Worm (Caenorhabditis elegans) whole organism, L4 larva: ENCODE data around the gene F23B2.10.

Source experiments
- D1046.2 ChIP-seq: fragments of 200-800 bp; sonication (Bioruptor generic); IDR thresholded peaks from 2 replicates; pipeline ENCODE4 v1.3.6; 2022; ENCODE audit warnings: missing genetic modification characterization, missing compliant biosample characterization
- F26F4.8 ChIP-seq: fragments of 200-800 bp; sonication (Bioruptor generic); conservative IDR thresholded peaks from 2 replicates; pipeline ENCODE4 v1.3.6; 2022; ENCODE audit warnings: missing genetic modification characterization, missing compliant biosample characterization
- F37D6.2 ChIP-seq: sonication (generic microtip); optimal IDR thresholded peaks from 2 replicates; lab custom pipeline; 2016; ENCODE audit warnings: mild to moderate bottlenecking, missing genetic modification characterization, missing compliant biosample characterization
- F44E2.7 ChIP-seq: fragments of 200-800 bp; sonication (Bioruptor generic); IDR thresholded peaks from 2 replicates; pipeline ENCODE4 v2.1.2; 2022; ENCODE audit warnings: missing genetic modification characterization, missing compliant biosample characterization
- F49E8.2 ChIP-seq: sonication (generic microtip); optimal IDR thresholded peaks from 2 replicates; lab custom pipeline; 2016; ENCODE audit warnings: missing compliant biosample characterization, mild to moderate bottlenecking, missing genetic modification characterization, borderline replicate concordance
- R02D3.7 ChIP-seq: fragments of 150-350 bp; sonication (generic microtip); optimal IDR thresholded peaks from 3 replicates; lab custom pipeline; 2014; ENCODE audit warnings: missing biosample characterization, missing genetic modification characterization
- T26A8.4 ChIP-seq: fragments of 200-800 bp; sonication (Bioruptor generic); IDR thresholded peaks from 2 replicates; pipeline ENCODE4 v1.3.6; 2022; ENCODE audit warnings: missing genetic modification characterization, missing compliant biosample characterization
- Y5F2A.4 ChIP-seq: fragments of 200-800 bp; sonication (Bioruptor generic); optimal IDR thresholded peaks from 2 replicates; lab custom pipeline; 2018; ENCODE audit warnings: mild to moderate bottlenecking, missing genetic modification characterization, missing compliant biosample characterization
- ZK546.5 ChIP-seq, 2 experiments: sonication (generic microtip); optimal IDR thresholded peaks; 2 replicates each; lab custom pipeline; 2017; ENCODE audit warnings: missing biosample characterization in 2 of 2, missing genetic modification characterization in 2 of 2
- attf-4 ChIP-seq: sonication (generic microtip); optimal IDR thresholded peaks from 3 replicates; lab custom pipeline; 2017; ENCODE audit warnings: missing biosample characterization, missing genetic modification characterization
- ceh-32 ChIP-seq: sonication (generic microtip); optimal IDR thresholded peaks from 2 replicates; lab custom pipeline; 2016; ENCODE audit warnings: mild to moderate bottlenecking, missing genetic modification characterization, missing compliant biosample characterization; ENCODE audit not compliant: poor library complexity
- ceh-44 ChIP-seq: fragments of 200-800 bp; sonication (Bioruptor generic); IDR thresholded peaks from 2 replicates; pipeline ENCODE4 v1.3.6; 2022; ENCODE audit warnings: missing genetic modification reagents, missing genetic modification characterization, missing compliant biosample characterization
- ceh-62 ChIP-seq: sonication (generic microtip); optimal IDR thresholded peaks from 2 replicates; lab custom pipeline; 2017; ENCODE audit warnings: missing biosample characterization, missing genetic modification characterization
- ceh-82 ChIP-seq: sonication (generic microtip); optimal IDR thresholded peaks from 2 replicates; lab custom pipeline; 2017; ENCODE audit warnings: missing biosample characterization, missing genetic modification characterization
- ces-1 ChIP-seq: fragments of 150-350 bp; sonication (generic microtip); optimal IDR thresholded peaks from 4 replicates; lab custom pipeline; 2014; ENCODE audit warnings: missing biosample characterization, missing genetic modification reagents, missing genetic modification characterization
- daf-19 ChIP-seq: fragments of 200-800 bp; sonication (Bioruptor generic); conservative IDR thresholded peaks from 2 replicates; pipeline ENCODE4 v1.3.6; 2022; ENCODE audit warnings: missing genetic modification characterization, missing compliant biosample characterization
- daf-8 ChIP-seq: fragments of 200-800 bp; sonication (Bioruptor generic); IDR thresholded peaks from 2 replicates; pipeline ENCODE4 v1.3.6; 2022; ENCODE audit warnings: missing genetic modification characterization, missing compliant biosample characterization
- dmd-6 ChIP-seq: fragments of 200-800 bp; sonication (Bioruptor generic); IDR thresholded peaks from 2 replicates; pipeline ENCODE4 v1.3.6; 2022; ENCODE audit warnings: missing genetic modification reagents, missing genetic modification characterization, missing compliant biosample characterization
- dpl-1 ChIP-seq: fragments of 150-350 bp; optimal IDR thresholded peaks from 2 replicates; lab custom pipeline; 2014; ENCODE audit warnings: missing biosample characterization, missing genetic modification reagents, missing genetic modification characterization
- egl-27 ChIP-seq: sonication (generic microtip); optimal IDR thresholded peaks from 3 replicates; lab custom pipeline; 2017; ENCODE audit warnings: missing biosample characterization, missing genetic modification reagents, missing genetic modification characterization
- fos-1 ChIP-seq: fragments of 150-350 bp; optimal IDR thresholded peaks from 2 replicates; lab custom pipeline; 2014; ENCODE audit warnings: missing biosample characterization, missing genetic modification characterization
- gei-8 ChIP-seq: fragments of 200-800 bp; sonication (Bioruptor generic); optimal IDR thresholded peaks from 2 replicates; lab custom pipeline; 2018; ENCODE audit warnings: mild to moderate bottlenecking, missing genetic modification characterization, missing compliant biosample characterization
- hif-1 ChIP-seq, 2 experiments: sonication (generic microtip); optimal IDR thresholded peaks; 2 replicates each; lab custom pipeline; 2016 to 2017; ENCODE audit warnings: missing compliant biosample characterization in 2 of 2, missing genetic modification characterization in 2 of 2, missing genetic modification reagents in 2 of 2, missing genotype in 2 of 2, mild to moderate bottlenecking in 1 of 2
- hlh-11 ChIP-seq: fragments of 200-800 bp; sonication (Bioruptor generic); optimal IDR thresholded peaks from 2 replicates; lab custom pipeline; 2018; ENCODE audit warnings: mild to moderate bottlenecking, missing genetic modification characterization, missing compliant biosample characterization
- hlh-30 ChIP-seq: sonication (generic microtip); optimal IDR thresholded peaks from 2 replicates; lab custom pipeline; 2017; ENCODE audit warnings: antibody characterized with exemption, mild to moderate bottlenecking, missing genetic modification characterization, missing compliant biosample characterization; ENCODE audit not compliant: insufficient read depth
- hmg-1.1 ChIP-seq: fragments of 200-800 bp; sonication (Bioruptor generic); IDR thresholded peaks from 2 replicates; pipeline ENCODE4 v1.3.6; 2022; ENCODE audit warnings: missing genetic modification reagents, missing genetic modification characterization, missing compliant biosample characterization
- lin-1 ChIP-seq: fragments of 200-800 bp; sonication (Bioruptor generic); IDR thresholded peaks from 2 replicates; pipeline ENCODE4 v1.3.6; 2022; ENCODE audit warnings: missing genetic modification reagents, missing genetic modification characterization, missing compliant biosample characterization
- lin-29 ChIP-seq: fragments of 200-800 bp; sonication (Bioruptor generic); IDR thresholded peaks from 2 replicates; pipeline ENCODE4 v1.3.6; 2022; ENCODE audit warnings: missing genetic modification reagents, missing genetic modification characterization, missing compliant biosample characterization
- lin-39 ChIP-seq: fragments of 150-350 bp; optimal IDR thresholded peaks from 2 replicates; lab custom pipeline; 2014; ENCODE audit warnings: missing biosample characterization, missing genetic modification reagents, missing genetic modification characterization
- mdl-1 ChIP-seq, 2 experiments: fragments of 150-350 bp in 1 of 2; sonication (generic microtip) in 1 of 2; optimal IDR thresholded peaks; 2 replicates each; lab custom pipeline; 2014 to 2017; ENCODE audit warnings: missing biosample characterization in 2 of 2, missing genetic modification characterization in 2 of 2
- mdt-29 ChIP-seq: fragments of 200-800 bp; sonication (Bioruptor generic); IDR thresholded peaks from 2 replicates; pipeline ENCODE4 v1.3.6; 2022; ENCODE audit warnings: missing genetic modification reagents, missing genetic modification characterization, missing compliant biosample characterization
- mep-1 ChIP-seq: fragments of 150-350 bp; sonication (generic microtip); optimal IDR thresholded peaks from 3 replicates; lab custom pipeline; 2014; ENCODE audit warnings: missing biosample characterization, missing genetic modification characterization
- mes-2 ChIP-seq: sonication (generic microtip); optimal IDR thresholded peaks from 2 replicates; lab custom pipeline; 2016; ENCODE audit warnings: missing genotype, mild to moderate bottlenecking, missing genetic modification characterization, missing compliant biosample characterization; ENCODE audit not compliant: poor library complexity, severe bottlenecking
- mxl-2 ChIP-seq: fragments of 200-800 bp; sonication (Bioruptor generic); conservative IDR thresholded peaks from 2 replicates; pipeline ENCODE4 v1.3.6; 2022; ENCODE audit warnings: missing genetic modification reagents, missing genetic modification characterization, missing compliant biosample characterization
- nhr-102 ChIP-seq: sonication (generic microtip); optimal IDR thresholded peaks from 2 replicates; lab custom pipeline; 2016; ENCODE audit warnings: mild to moderate bottlenecking, missing genetic modification characterization, moderate library complexity, missing compliant biosample characterization
- nhr-11 ChIP-seq: fragments of 150-350 bp; optimal IDR thresholded peaks from 2 replicates; lab custom pipeline; 2014; ENCODE audit warnings: missing biosample characterization, missing genetic modification characterization
- nhr-25 ChIP-seq: sonication (generic microtip); optimal IDR thresholded peaks from 2 replicates; lab custom pipeline; 2017; ENCODE audit warnings: missing genetic modification characterization, mild to moderate bottlenecking, missing compliant biosample characterization, antibody characterized with exemption, moderate library complexity, borderline replicate concordance; ENCODE audit not compliant: insufficient read depth
- nhr-28 ChIP-seq: fragments of 150-350 bp; optimal IDR thresholded peaks from 2 replicates; lab custom pipeline; 2014; ENCODE audit warnings: missing biosample characterization, missing genetic modification characterization
- nhr-41 ChIP-seq: fragments of 200-800 bp; sonication (Bioruptor generic); IDR thresholded peaks from 2 replicates; pipeline ENCODE4 v1.3.6; 2022; ENCODE audit warnings: missing genetic modification reagents, missing genetic modification characterization, missing compliant biosample characterization
- nhr-6 ChIP-seq: fragments of 150-350 bp; optimal IDR thresholded peaks from 2 replicates; lab custom pipeline; 2014; ENCODE audit warnings: missing biosample characterization, missing genetic modification characterization
- nhr-76 ChIP-seq: fragments of 150-350 bp; optimal IDR thresholded peaks from 2 replicates; lab custom pipeline; 2014; ENCODE audit warnings: missing biosample characterization, missing genetic modification characterization
- pqm-1 ChIP-seq: sonication (generic microtip); optimal IDR thresholded peaks from 2 replicates; lab custom pipeline; 2017; ENCODE audit warnings: missing biosample characterization, missing genetic modification characterization
- rbr-2 ChIP-seq: sonication (generic microtip); optimal IDR thresholded peaks from 2 replicates; lab custom pipeline; 2016; ENCODE audit warnings: missing genotype, missing genetic modification characterization, missing compliant biosample characterization
- sdz-12 ChIP-seq: fragments of 200-800 bp; sonication (Bioruptor generic); optimal IDR thresholded peaks from 2 replicates; lab custom pipeline; 2018; ENCODE audit warnings: mild to moderate bottlenecking, missing genetic modification characterization, missing compliant biosample characterization
- skn-1 ChIP-seq: fragments of 150-350 bp; optimal IDR thresholded peaks from 2 replicates; lab custom pipeline; 2014; ENCODE audit warnings: missing biosample characterization, missing genetic modification characterization
- snpc-1.2 ChIP-seq: fragments of 200-800 bp; sonication (Bioruptor generic); IDR thresholded peaks from 2 replicates; pipeline ENCODE4 v1.3.6; 2022; ENCODE audit warnings: missing genetic modification reagents, missing genetic modification characterization, missing compliant biosample characterization
- snpc-4 ChIP-seq: fragments of 150-350 bp; optimal IDR thresholded peaks from 2 replicates; lab custom pipeline; 2014; ENCODE audit warnings: missing biosample characterization, missing genetic modification characterization
- tra-1 ChIP-seq: fragments of 200-800 bp; sonication (Bioruptor generic); IDR thresholded peaks from 2 replicates; pipeline ENCODE4 v1.3.6; 2022; ENCODE audit warnings: missing genetic modification reagents, missing genetic modification characterization, missing compliant biosample characterization
- unc-39 ChIP-seq: sonication (generic microtip); optimal IDR thresholded peaks from 2 replicates; lab custom pipeline; 2017; ENCODE audit warnings: missing biosample characterization, missing genetic modification characterization
- unc-62 ChIP-seq, 3 experiments: fragments of 150-350 bp in 1 of 3; sonication (generic microtip); optimal IDR thresholded peaks in 2 of 3; peaks in 1 of 3; 1 replicate in 1 of 3; 2 replicates in 2 of 3; lab custom pipeline; 2014 to 2017; ENCODE audit warnings: missing biosample characterization in 3 of 3, missing genetic modification characterization in 3 of 3, missing genetic modification reagents in 3 of 3, missing genotype in 1 of 3
- vab-7 ChIP-seq: fragments of 200-800 bp; sonication (Bioruptor generic); IDR thresholded peaks from 2 replicates; pipeline ENCODE4 v1.3.6; 2022; ENCODE audit warnings: missing genetic modification reagents, missing genetic modification characterization, missing compliant biosample characterization

The F23B2.10 gene

ce11 chrIV:9198136-9198535, 44.0 kb upstream of the F23B2.10 start (continued):
- TF ChIP-seq snpc-1.2 = no peak
- peak; percentile 76 for TF ChIP-seq nhr-25 (tag; lab: Kevin White, UChicago)
- TF ChIP-seq ces-1 (GFP tag; lab: Kevin White, UChicago) = no peak
- TF ChIP-seq gei-8 = no peak
- no peak for TF ChIP-seq F44E2.7 (GFP tag; lab: Robert Waterston, UW)
- TF ChIP-seq mxl-2 (GFP tag; lab: Robert Waterston, UW) = no peak
- TF ChIP-seq T26A8.4 (GFP tag; lab: Robert Waterston, UW) = no peak
- no peak for TF ChIP-seq lin-29 (GFP tag; lab: Robert Waterston, UW)
- no peak for TF ChIP-seq nhr-41
- TF ChIP-seq sdz-12 (GFP tag; lab: Kevin White, UChicago) = no peak
- no peak for TF ChIP-seq unc-39 (tag; lab: Kevin White, UChicago)
- no peak for TF ChIP-seq vab-7 (GFP tag; lab: Robert Waterston, UW)
- no peak for TF ChIP-seq D1046.2
- TF ChIP-seq mdl-1 (tag; optimal IDR thresholded peaks at IDR 0.05; lab: Kevin White, UChicago) = peak; percentile 30 to 75
- TF ChIP-seq hlh-30 (tag; lab: Kevin White, UChicago) = peak; percentile 97
- no peak for TF ChIP-seq egl-27
- peak; percentile 72 for TF ChIP-seq dmd-6 (GFP tag; lab: Robert Waterston, UW)
- 0 out of 2 replicates have a peak, but pooled peaks have one; percentile 49 for TF ChIP-seq tra-1 (GFP tag; lab: Robert Waterston, UW)
- no peak for TF ChIP-seq ZK546.5 (tag; optimal IDR thresholded peaks at IDR 0.05; lab: Kevin White, UChicago)
- peak in 1 of 2 experiments; percentile 92 for TF ChIP-seq unc-62 (GFP tag; optimal IDR thresholded peaks at IDR 0.05 in 1 of 2; lab: Kevin White, UChicago)
- TF ChIP-seq unc-62 (tag; optimal IDR thresholded peaks at IDR 0.05; lab: Kevin White, UChicago) = no peak
- TF ChIP-seq R02D3.7 = no peak
- no peak for TF ChIP-seq skn-1 (tag; lab: Kevin White, UChicago)
- TF ChIP-seq attf-4 (tag; lab: Kevin White, UChicago) = no peak
- peak; percentile 31 for TF ChIP-seq mes-2 (tag; lab: Kevin White, UChicago)
- TF ChIP-seq dpl-1 (GFP tag; lab: Kevin White, UChicago) = no peak
- TF ChIP-seq nhr-102 (tag; lab: Kevin White, UChicago) = peak; percentile 27
- no peak for TF ChIP-seq F26F4.8 (GFP tag; lab: Robert Waterston, UW)
- TF ChIP-seq nhr-28 = peak; percentile 90
- TF ChIP-seq mep-1 = peak; percentile 79
- TF ChIP-seq F49E8.2 (tag; lab: Kevin White, UChicago) = no peak
- TF ChIP-seq nhr-76 (tag; lab: Kevin White, UChicago) = no peak
- TF ChIP-seq daf-19 (GFP tag; lab: Robert Waterston, UW) = no peak
- TF ChIP-seq ceh-82 (tag; lab: Kevin White, UChicago) = no peak
- TF ChIP-seq nhr-6 = peak; percentile 10
- TF ChIP-seq hif-1 (tag; optimal IDR thresholded peaks at IDR 0.05; lab: Kevin White, UChicago) = peak in 1 of 2 experiments; percentile 38
- TF ChIP-seq Y5F2A.4 (GFP tag; lab: Kevin White, UChicago) = no peak
- TF ChIP-seq hmg-1.1 (GFP tag; lab: Robert Waterston, UW) = 0 out of 2 replicates have a peak, but pooled peaks have one; percentile 7
- TF ChIP-seq daf-8 (GFP tag; lab: Robert Waterston, UW) = no peak
- no peak for TF ChIP-seq nhr-11 (tag; lab: Kevin White, UChicago)
- no peak for TF ChIP-seq rbr-2 (tag; lab: Kevin White, UChicago)
- no peak for TF ChIP-seq snpc-4 (tag; lab: Kevin White, UChicago)
- TF ChIP-seq ceh-44 = no peak
- peak; percentile 88 for TF ChIP-seq hlh-11
- TF ChIP-seq pqm-1 (tag; lab: Kevin White, UChicago) = peak; percentile 31
- TF ChIP-seq fos-1 (tag; lab: Kevin White, UChicago) = peak; percentile 34
- TF ChIP-seq ceh-32 (tag; lab: Kevin White, UChicago) = no peak
- no peak for TF ChIP-seq lin-39
- TF ChIP-seq F37D6.2 (tag; lab: Kevin White, UChicago) = no peak
- TF ChIP-seq ceh-62 (tag; lab: Kevin White, UChicago) = no peak
- TF ChIP-seq mdt-29 (GFP tag; lab: Robert Waterston, UW) = peak; percentile 75
- TF ChIP-seq lin-1 (GFP tag; lab: Robert Waterston, UW) = 0 out of 2 replicates have a peak, but pooled peaks have one; percentile 29
